Fruit fly (Drosophila melanogaster): Measurements from ENCODE around the gene Mgat4a.

DNA sequence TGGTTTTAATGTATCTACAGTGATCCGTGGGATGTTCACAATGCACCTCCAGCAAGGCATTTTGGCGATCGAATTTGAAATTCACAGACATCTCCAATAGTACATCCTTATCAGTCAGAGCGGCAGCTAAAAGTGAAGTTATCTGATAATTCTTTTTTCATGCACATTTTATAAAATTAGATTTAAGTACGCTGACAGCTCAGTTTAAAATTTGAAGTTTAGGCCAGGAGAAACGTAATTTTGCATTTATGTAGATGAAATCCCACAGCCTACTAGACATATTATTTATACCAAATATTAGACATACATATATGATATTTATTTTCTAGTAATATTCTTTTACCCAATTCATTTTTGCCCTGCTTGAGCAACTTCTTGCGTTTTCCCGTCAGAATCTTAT, 879 bp upstream of the Mgat4a start, which contains the start of gene Trl:
- TF ChIP-seq CrebA (GFP tag; optimal IDR thresholded peaks at IDR 0.05; ENCODE audit: borderline replicate concordance) (no peak), psq (GFP tag; optimal IDR thresholded peaks at IDR 0.05) (no peak), Abd-B (GFP tag; optimal IDR thresholded peaks at IDR 0.05) (no peak), Mio (GFP tag; optimal IDR thresholded peaks at IDR 0.05) (no peak)
